Fruit fly (Drosophila melanogaster) whole organism, adult: Measurements from ENCODE around the gene CG14915.
A peak's percentile ranks its signal among the peaks of the same experiment; 100 is the strongest.

Experiments
- CG11617 ChIP-seq: fragments of 200-800 bp; sonication (Bioruptor generic); optimal IDR thresholded peaks from 2 replicates; lab custom pipeline; 2017; ENCODE audit warnings: mild to moderate bottlenecking, missing biosample characterization, missing genetic modification reagents, missing genetic modification characterization
- CG12768 ChIP-seq: fragments of 200-800 bp; sonication (Bioruptor generic); optimal IDR thresholded peaks from 2 replicates; lab custom pipeline; 2017; ENCODE audit warnings: missing biosample characterization, missing genetic modification characterization, mild to moderate bottlenecking, moderate library complexity, missing genetic modification reagents
- CG14711 ChIP-seq: fragments of 200-800 bp; sonication (Bioruptor generic); optimal IDR thresholded peaks from 2 replicates; lab custom pipeline; 2018; ENCODE audit warnings: missing biosample characterization, mild to moderate bottlenecking, missing genetic modification characterization, moderate library complexity
- CG1620 ChIP-seq: fragments of 200-800 bp; sonication (Bioruptor generic); optimal IDR thresholded peaks from 2 replicates; lab custom pipeline; 2016; ENCODE audit warnings: missing biosample characterization, missing genetic modification characterization
- CG33017 ChIP-seq: fragments of 200-800 bp; sonication (Bioruptor generic); optimal IDR thresholded peaks from 2 replicates; lab custom pipeline; 2018; ENCODE audit warnings: missing biosample characterization, mild to moderate bottlenecking, missing genetic modification characterization, moderate library complexity
- CG5204 ChIP-seq: fragments of 200-800 bp; sonication (Bioruptor generic); optimal IDR thresholded peaks from 2 replicates; lab custom pipeline; 2016; ENCODE audit warnings: missing biosample characterization, missing genetic modification characterization
- CG7045 ChIP-seq: fragments of 200-800 bp; sonication (Bioruptor generic); optimal IDR thresholded peaks from 2 replicates; lab custom pipeline; 2017; ENCODE audit warnings: missing biosample characterization, mild to moderate bottlenecking, missing genetic modification characterization
- CG7101 ChIP-seq: fragments of 200-800 bp; sonication (Bioruptor generic); optimal IDR thresholded peaks from 2 replicates; lab custom pipeline; 2018; ENCODE audit warnings: missing biosample characterization, mild to moderate bottlenecking, missing genetic modification characterization, moderate library complexity
- Clk ChIP-seq: fragments of 200-800 bp; sonication (Bioruptor generic); optimal IDR thresholded peaks from 2 replicates; lab custom pipeline; 2017; ENCODE audit warnings: missing biosample characterization, missing genetic modification characterization
- Crg-1 ChIP-seq: fragments of 200-800 bp; sonication (Bioruptor generic); optimal IDR thresholded peaks from 2 replicates; lab custom pipeline; 2016; ENCODE audit warnings: missing biosample characterization, missing genetic modification characterization
- Hr96 ChIP-seq: fragments of 200-800 bp; sonication (Bioruptor generic); optimal IDR thresholded peaks from 2 replicates; lab custom pipeline; 2016; ENCODE audit warnings: missing biosample characterization, missing genetic modification characterization
- Mnt ChIP-seq: fragments of 200-800 bp; sonication (Bioruptor generic); optimal IDR thresholded peaks from 2 replicates; lab custom pipeline; 2016; ENCODE audit warnings: missing biosample characterization, mild to moderate bottlenecking, missing genetic modification characterization
- bab1 ChIP-seq: fragments of 200-800 bp; sonication (Bioruptor generic); optimal IDR thresholded peaks from 3 replicates; lab custom pipeline; 2019; ENCODE audit warnings: missing biosample characterization, mild to moderate bottlenecking, missing genetic modification characterization, moderate library complexity
- cic ChIP-seq: fragments of 200-800 bp; sonication (Bioruptor generic); optimal IDR thresholded peaks from 2 replicates; lab custom pipeline; 2017; ENCODE audit warnings: missing biosample characterization, mild to moderate bottlenecking, missing genetic modification characterization, moderate library complexity
- cnc ChIP-seq, 2 experiments: fragments of >200 bp; optimal IDR thresholded peaks; 2 replicates each; lab custom pipeline; 2017
- kay ChIP-seq: fragments of 200-800 bp; sonication (Bioruptor generic); peaks from one replicate; lab custom pipeline; 2016; ENCODE audit warnings: missing biosample characterization, missing genetic modification characterization, borderline replicate concordance
- ovo ChIP-seq: fragments of 200-800 bp; sonication (Bioruptor generic); optimal IDR thresholded peaks from 2 replicates; lab custom pipeline; 2016; ENCODE audit warnings: missing biosample characterization, missing genetic modification characterization
- pad ChIP-seq: fragments of 200-800 bp; sonication (Bioruptor generic); optimal IDR thresholded peaks from 3 replicates; lab custom pipeline; 2017; ENCODE audit warnings: missing biosample characterization, missing genetic modification characterization, mild to moderate bottlenecking, moderate library complexity, missing genetic modification reagents
- tj ChIP-seq: fragments of 200-800 bp; sonication (Bioruptor generic); optimal IDR thresholded peaks from 3 replicates; lab custom pipeline; 2017; ENCODE audit warnings: missing biosample characterization, mild to moderate bottlenecking, missing genetic modification characterization, moderate library complexity
- toe ChIP-seq: fragments of 200-800 bp; sonication (Bioruptor generic); optimal IDR thresholded peaks from 2 replicates; lab custom pipeline; 2016; ENCODE audit warnings: missing biosample characterization, missing genetic modification characterization

Gene CG14915

DNA sequence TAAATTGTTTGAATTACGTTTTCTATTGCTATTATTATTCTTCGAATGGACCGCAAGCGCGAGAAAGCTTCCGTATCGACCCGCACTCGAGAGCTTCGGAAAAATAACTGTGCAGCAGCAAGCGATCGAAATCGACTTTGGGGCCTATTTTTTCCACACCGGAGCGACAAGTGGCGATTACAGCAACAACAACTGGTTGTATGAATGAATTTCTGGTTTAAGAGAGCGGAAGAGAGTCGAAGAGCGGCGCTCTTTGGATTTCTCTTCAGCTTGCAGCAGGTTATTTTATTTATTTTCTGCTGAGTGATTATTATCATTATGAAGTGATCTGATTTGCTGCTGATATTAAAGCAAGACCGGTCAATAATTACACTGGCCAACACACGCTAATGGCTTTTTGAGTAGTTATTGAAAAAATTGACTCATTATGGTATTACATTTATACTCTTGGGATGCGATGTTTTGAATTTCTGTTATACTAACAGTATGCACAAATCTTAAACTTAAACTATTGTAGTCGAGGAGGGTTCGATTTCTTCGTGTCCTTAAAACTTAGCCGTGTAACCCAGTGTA is 3.9 kb upstream of the CG14915 start, which contains the start of gene Samuel:
TSS of gene Samuel (minus strand) at position 112 of the 573 bp plus-strand sequence.
- TF ChIP-seq CG1620 (GFP tag; lab: Kevin White, UChicago) (no peak), pad (GFP tag; lab: Kevin White, UChicago) (no peak), toe (GFP tag; lab: Kevin White, UChicago) (no peak), Hr96 (GFP tag; lab: Kevin White, UChicago) (no peak), cnc (optimal IDR thresholded peaks at IDR 0.05; lab: Kevin White, UChicago) (no peak), bab1 (GFP tag; lab: Kevin White, UChicago) (no peak), CG7101 (no peak), Clk (GFP tag; lab: Kevin White, UChicago) (no peak), Crg-1 (GFP tag; lab: Kevin White, UChicago) (no peak), CG14711 (tag; lab: Kevin White, UChicago) (no peak), cic (peak; percentile 89), CG33017 (tag; lab: Kevin White, UChicago) (peak; percentile 44), kay (GFP tag; lab: Kevin White, UChicago) (no peak), ovo (GFP tag; lab: Kevin White, UChicago) (peak; percentile 62), CG7045 (GFP tag; lab: Kevin White, UChicago) (no peak), CG11617 (GFP tag; lab: Kevin White, UChicago) (peak; percentile 16), CG12768 (peak; percentile 16), Mnt (GFP tag; lab: Kevin White, UChicago) (peak; percentile 53), CG5204 (GFP tag; lab: Kevin White, UChicago) (no peak), tj (GFP tag; lab: Kevin White, UChicago) (peak; percentile 57)

DNA sequence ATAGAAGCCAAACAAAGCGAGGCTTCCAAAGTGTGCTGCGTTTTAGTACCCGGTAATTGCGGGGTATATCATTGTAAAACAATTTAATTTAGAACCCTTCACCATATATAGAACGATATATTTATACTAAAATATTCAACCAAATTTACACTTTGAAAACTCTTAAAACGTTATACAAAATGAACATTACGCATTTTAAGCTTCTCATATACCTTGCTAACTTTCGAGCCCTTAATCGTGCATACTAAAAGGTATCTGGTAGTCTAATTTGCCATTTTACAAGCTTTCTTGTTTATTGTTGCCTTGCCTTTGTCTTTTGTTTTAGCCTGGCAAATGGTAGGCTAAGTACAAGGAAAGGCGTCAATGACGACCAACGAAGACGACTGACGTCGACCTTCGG is 2.9 kb upstream of the CG14915 start:
- TF ChIP-seq bab1 (GFP tag; lab: Kevin White, UChicago) (no peak), CG33017 (tag; lab: Kevin White, UChicago) (no peak), pad (GFP tag; lab: Kevin White, UChicago) (no peak), Mnt (GFP tag; lab: Kevin White, UChicago) (no peak), tj (GFP tag; lab: Kevin White, UChicago) (no peak), cnc (optimal IDR thresholded peaks at IDR 0.05; lab: Kevin White, UChicago) (no peak), ovo (GFP tag; lab: Kevin White, UChicago) (no peak)

DNA sequence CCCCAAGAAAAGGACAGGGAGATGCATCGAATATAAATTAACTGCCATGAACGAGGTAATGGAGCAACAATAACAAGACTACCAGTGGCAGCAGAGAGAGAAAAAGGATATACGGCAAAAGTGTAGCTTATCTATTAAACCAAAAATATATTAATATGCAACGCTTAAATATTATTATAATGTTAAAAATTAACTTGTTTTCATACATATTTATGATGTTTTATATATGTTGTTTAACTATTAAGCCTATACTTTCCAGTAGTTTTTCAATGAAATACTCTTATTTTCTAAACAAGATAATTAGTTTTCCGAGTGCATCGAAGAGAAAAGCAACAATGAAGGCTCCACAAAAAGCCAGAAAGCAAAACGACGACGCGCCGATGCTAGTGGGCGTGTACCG is 2.4 kb upstream of the CG14915 start:
- no peak for TF ChIP-seq tj (GFP tag; lab: Kevin White, UChicago)
- TF ChIP-seq bab1 (GFP tag; lab: Kevin White, UChicago): no peak
- no peak for TF ChIP-seq CG5204 (GFP tag; lab: Kevin White, UChicago)
- no peak for TF ChIP-seq CG7101
- no peak for TF ChIP-seq CG11617 (GFP tag; lab: Kevin White, UChicago)
- no peak for TF ChIP-seq Crg-1 (GFP tag; lab: Kevin White, UChicago)
- TF ChIP-seq CG12768: no peak
- TF ChIP-seq Clk (GFP tag; lab: Kevin White, UChicago): no peak
- TF ChIP-seq CG1620 (GFP tag; lab: Kevin White, UChicago): no peak
- no peak for TF ChIP-seq Mnt (GFP tag; lab: Kevin White, UChicago)
- TF ChIP-seq CG7045 (GFP tag; lab: Kevin White, UChicago): no peak
- no peak for TF ChIP-seq cnc (optimal IDR thresholded peaks at IDR 0.05; lab: Kevin White, UChicago)
- no peak for TF ChIP-seq CG33017 (tag; lab: Kevin White, UChicago)
- TF ChIP-seq Hr96 (GFP tag; lab: Kevin White, UChicago): no peak
- no peak for TF ChIP-seq cic
- no peak for TF ChIP-seq ovo (GFP tag; lab: Kevin White, UChicago)

DNA sequence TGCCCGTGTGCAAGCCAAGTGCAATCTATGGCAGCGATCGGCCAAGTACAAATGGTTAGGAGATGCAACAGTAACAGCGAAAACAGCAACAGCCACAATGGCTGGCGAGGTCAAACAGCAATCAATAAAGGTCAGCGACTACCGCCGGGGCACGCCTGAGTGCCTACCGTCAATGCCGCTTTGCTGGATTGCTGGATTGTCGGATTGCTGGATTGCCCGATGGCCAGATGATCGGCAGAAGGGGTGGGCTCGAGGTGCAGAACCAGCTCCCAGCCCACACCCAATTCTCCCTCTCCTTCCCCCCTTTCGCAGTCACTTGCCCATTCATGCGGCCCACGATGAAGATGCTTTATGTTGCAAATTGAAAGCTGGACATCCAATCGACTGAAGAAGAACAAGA is 1.9 kb upstream of the CG14915 start:
- TF ChIP-seq toe (GFP tag; lab: Kevin White, UChicago) (no peak), Mnt (GFP tag; lab: Kevin White, UChicago) (no peak), ovo (GFP tag; lab: Kevin White, UChicago) (no peak), Crg-1 (GFP tag; lab: Kevin White, UChicago) (no peak), CG14711 (tag; lab: Kevin White, UChicago) (no peak), Clk (GFP tag; lab: Kevin White, UChicago) (no peak), cnc (optimal IDR thresholded peaks at IDR 0.05; lab: Kevin White, UChicago) (no peak), CG33017 (tag; lab: Kevin White, UChicago) (no peak), CG7045 (GFP tag; lab: Kevin White, UChicago) (no peak), CG1620 (GFP tag; lab: Kevin White, UChicago) (no peak), CG5204 (GFP tag; lab: Kevin White, UChicago) (no peak), Hr96 (GFP tag; lab: Kevin White, UChicago) (no peak), cic (no peak), kay (GFP tag; lab: Kevin White, UChicago) (no peak), CG11617 (GFP tag; lab: Kevin White, UChicago) (no peak)

DNA sequence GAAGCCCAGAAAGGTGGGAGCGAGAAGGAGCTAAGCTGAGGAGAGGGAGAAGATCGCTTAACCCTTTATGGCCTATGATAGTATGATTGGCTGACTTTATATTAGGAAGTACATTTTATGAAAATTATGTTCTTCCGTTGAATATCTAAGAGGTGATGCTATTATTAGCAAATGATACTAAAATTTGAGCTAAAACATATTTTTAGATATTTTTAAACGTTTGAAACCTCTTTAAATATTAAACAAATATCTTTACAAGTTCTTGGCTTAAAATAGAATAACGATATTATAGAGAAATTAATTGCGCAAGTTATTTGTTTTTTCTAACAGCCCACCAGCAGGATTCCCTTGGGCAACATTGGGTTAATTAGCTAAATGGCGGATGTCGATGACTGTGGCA is 1.4 kb upstream of the CG14915 start:
- no peak for TF ChIP-seq Crg-1 (GFP tag; lab: Kevin White, UChicago)
- no peak for TF ChIP-seq CG7045 (GFP tag; lab: Kevin White, UChicago)
- TF ChIP-seq Mnt (GFP tag; lab: Kevin White, UChicago): no peak

DNA sequence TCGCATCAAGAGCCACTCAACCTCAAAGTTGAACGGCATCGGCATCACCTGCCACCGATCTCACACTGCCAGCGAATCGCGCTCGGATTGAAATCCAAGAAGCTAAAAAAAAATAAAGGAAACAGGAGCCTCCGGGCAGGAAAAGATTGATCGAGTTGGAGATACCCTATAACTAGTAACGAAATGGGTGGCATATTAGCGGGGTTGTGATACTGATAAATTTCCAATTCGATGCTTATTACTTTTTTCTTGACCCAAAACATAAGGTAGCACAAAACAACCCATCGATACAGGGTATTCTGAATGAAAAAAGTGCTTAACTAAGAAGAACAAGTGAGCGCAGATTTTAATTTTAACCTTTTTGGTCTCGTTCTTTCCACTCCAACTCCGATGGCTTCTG is 1.4 kb downstream of the CG14915 start:
- TF ChIP-seq Crg-1 (GFP tag; lab: Kevin White, UChicago) (no peak), pad (GFP tag; lab: Kevin White, UChicago) (no peak), Mnt (GFP tag; lab: Kevin White, UChicago) (no peak), Clk (GFP tag; lab: Kevin White, UChicago) (no peak), cnc (optimal IDR thresholded peaks at IDR 0.05; lab: Kevin White, UChicago) (no peak), cic (no peak), bab1 (GFP tag; lab: Kevin White, UChicago) (no peak), tj (GFP tag; lab: Kevin White, UChicago) (no peak), Hr96 (GFP tag; lab: Kevin White, UChicago) (no peak), CG12768 (no peak), CG33017 (tag; lab: Kevin White, UChicago) (no peak), toe (GFP tag; lab: Kevin White, UChicago) (no peak), CG1620 (GFP tag; lab: Kevin White, UChicago) (no peak)
